Worm (Caenorhabditis elegans) whole organism, L4/young adult: ENCODE measurements around the gene sre-44.

ENCODE experiments used
- W03F9.2 ChIP-seq: fragments of 150-350 bp; optimal IDR thresholded peaks from 2 replicates; lab custom pipeline; 2014; ENCODE audit warnings: missing biosample characterization, missing genetic modification characterization
- dao-5 ChIP-seq: sonication (generic microtip); optimal IDR thresholded peaks from 2 replicates; lab custom pipeline; 2016; ENCODE audit warnings: missing genotype, missing genetic modification characterization, moderate library complexity, missing compliant biosample characterization

DNA sequence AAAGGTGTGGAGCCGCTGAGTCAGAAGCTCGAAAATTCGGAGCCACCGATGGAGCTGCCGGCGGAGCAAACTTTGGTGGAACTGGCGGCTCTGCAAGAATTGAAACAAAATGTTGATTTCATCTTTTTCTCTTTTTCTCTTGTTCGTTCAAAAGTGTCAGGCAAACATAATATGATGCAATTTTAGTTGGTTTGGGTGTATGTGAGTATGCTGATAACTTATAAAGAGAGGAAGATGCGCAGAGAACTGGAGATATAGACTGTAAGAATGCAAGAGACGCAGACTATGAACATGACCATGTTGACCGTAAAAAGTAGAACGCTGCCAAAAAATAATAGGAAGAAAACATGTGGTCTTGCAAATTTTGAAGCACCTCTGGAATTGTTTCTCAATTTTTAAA lies 4.7 kb downstream of the sre-44 start:
- TF ChIP-seq W03F9.2 (tag; lab: Kevin White, UChicago) (no peak), dao-5 (tag; lab: Kevin White, UChicago) (no peak)
